Worm (Caenorhabditis elegans) whole organism, L3 larva: ENCODE measurements around the gene epc-1.

Experiments used
- ZK546.5 ChIP-seq: sonication (generic microtip); optimal IDR thresholded peaks from 2 replicates; lab custom pipeline; 2017; ENCODE audit warnings: missing biosample characterization, missing genetic modification characterization
- aly-2 ChIP-seq: fragments of 150-350 bp; optimal IDR thresholded peaks from 2 replicates; lab custom pipeline; 2014; ENCODE audit warnings: missing biosample characterization, missing genetic modification characterization
- ama-1 ChIP-seq: fragments of 150-350 bp; optimal IDR thresholded peaks from 2 replicates; lab custom pipeline; 2018
- ceh-16 ChIP-seq: sonication (generic microtip); optimal IDR thresholded peaks from 2 replicates; lab custom pipeline; 2017; ENCODE audit warnings: missing biosample characterization, missing genetic modification characterization
- ceh-28 ChIP-seq: fragments of 150-350 bp; optimal IDR thresholded peaks from 2 replicates; lab custom pipeline; 2014; ENCODE audit warnings: missing biosample characterization, missing genetic modification reagents, missing genetic modification characterization
- ceh-82 ChIP-seq: fragments of 150-350 bp; optimal IDR thresholded peaks from 2 replicates; lab custom pipeline; 2014; ENCODE audit warnings: missing biosample characterization, missing genetic modification characterization
- egl-5 ChIP-seq: fragments of 150-350 bp; optimal IDR thresholded peaks from 2 replicates; lab custom pipeline; 2017; ENCODE audit warnings: missing biosample characterization, missing genetic modification reagents, missing genetic modification characterization, inconsistent platforms
- elt-2 ChIP-seq: sonication (generic microtip); optimal IDR thresholded peaks from 2 replicates; lab custom pipeline; 2016; ENCODE audit warnings: missing genetic modification reagents, mild to moderate bottlenecking, missing genetic modification characterization, missing compliant biosample characterization
- elt-3 ChIP-seq, 3 experiments: fragments of 150-350 bp in 1 of 3; sonication (generic microtip) in 2 of 3; optimal IDR thresholded peaks; 2 replicates in 2 of 3; 4 replicates in 1 of 3; lab custom pipeline; 2014 to 2017; ENCODE audit warnings: missing biosample characterization in 3 of 3, missing genetic modification characterization in 3 of 3
- eor-1 ChIP-seq, 2 experiments: fragments of 150-350 bp; optimal IDR thresholded peaks; 2 replicates each; lab custom pipeline; 2014 to 2018; ENCODE audit warnings: missing biosample characterization in 2 of 2, missing genetic modification characterization in 2 of 2
- fkh-2 ChIP-seq: fragments of 150-350 bp; optimal IDR thresholded peaks from 2 replicates; lab custom pipeline; 2014; ENCODE audit warnings: missing biosample characterization, missing genetic modification reagents, missing genetic modification characterization
- fos-1 ChIP-seq: fragments of 150-350 bp; optimal IDR thresholded peaks from 2 replicates; lab custom pipeline; 2014; ENCODE audit warnings: missing biosample characterization, missing genetic modification characterization
- hmg-11 ChIP-seq: sonication (generic microtip); optimal IDR thresholded peaks from 2 replicates; lab custom pipeline; 2016; ENCODE audit warnings: missing genetic modification characterization, missing compliant biosample characterization
- jun-1 ChIP-seq: fragments of 150-350 bp; optimal IDR thresholded peaks from 2 replicates; lab custom pipeline; 2014; ENCODE audit warnings: missing biosample characterization, missing genetic modification reagents, missing genetic modification characterization
- lin-15B ChIP-seq: fragments of 150-350 bp; optimal IDR thresholded peaks from 2 replicates; lab custom pipeline; 2014; ENCODE audit warnings: missing biosample characterization, missing genetic modification characterization
- lin-39 ChIP-seq: fragments of 150-350 bp; optimal IDR thresholded peaks from 2 replicates; lab custom pipeline; 2018; ENCODE audit warnings: missing biosample characterization, missing genetic modification reagents, missing genetic modification characterization
- nfya-1 ChIP-seq: sonication (generic microtip); optimal IDR thresholded peaks from 2 replicates; lab custom pipeline; 2017; ENCODE audit warnings: missing genetic modification characterization, mild to moderate bottlenecking, missing compliant biosample characterization, antibody characterized with exemption, moderate library complexity; ENCODE audit not compliant: insufficient read depth
- nhr-23 ChIP-seq: fragments of 150-350 bp; optimal IDR thresholded peaks from 2 replicates; lab custom pipeline; 2014; ENCODE audit warnings: missing biosample characterization, missing genetic modification reagents, missing genetic modification characterization
- nhr-237 ChIP-seq: fragments of 150-350 bp; optimal IDR thresholded peaks from 2 replicates; lab custom pipeline; 2014; ENCODE audit warnings: missing biosample characterization, missing genetic modification characterization
- nhr-25 ChIP-seq: sonication (generic microtip); optimal IDR thresholded peaks from 2 replicates; lab custom pipeline; 2017; ENCODE audit warnings: missing biosample characterization, missing genetic modification characterization
- nhr-43 ChIP-seq: sonication (generic microtip); optimal IDR thresholded peaks from 2 replicates; lab custom pipeline; 2016; ENCODE audit warnings: mild to moderate bottlenecking, missing genetic modification characterization, missing compliant biosample characterization; ENCODE audit not compliant: poor library complexity, severe bottlenecking
- nhr-76 ChIP-seq: fragments of 150-350 bp; sonication (generic microtip); optimal IDR thresholded peaks from 5 replicates; lab custom pipeline; 2014; ENCODE audit warnings: missing biosample characterization, missing genetic modification characterization
- nhr-77 ChIP-seq: fragments of 150-350 bp; optimal IDR thresholded peaks from 2 replicates; lab custom pipeline; 2014; ENCODE audit warnings: missing biosample characterization, missing genetic modification characterization
- pha-4 ChIP-seq: fragments of 150-350 bp; optimal IDR thresholded peaks from 2 replicates; lab custom pipeline; 2014; ENCODE audit warnings: missing biosample characterization, missing genetic modification reagents, missing genetic modification characterization
- pqm-1 ChIP-seq: fragments of 150-350 bp; optimal IDR thresholded peaks from 2 replicates; lab custom pipeline; 2017; ENCODE audit warnings: missing biosample characterization, missing genetic modification characterization, inconsistent platforms
- sea-2 ChIP-seq: fragments of 150-350 bp; sonication (generic microtip); optimal IDR thresholded peaks from 4 replicates; lab custom pipeline; 2014; ENCODE audit warnings: missing biosample characterization, missing genetic modification reagents, missing genetic modification characterization
- tbx-2 ChIP-seq: sonication (generic microtip); optimal IDR thresholded peaks from 2 replicates; lab custom pipeline; 2016; ENCODE audit warnings: mild to moderate bottlenecking, missing genetic modification characterization, missing compliant biosample characterization
- unc-39 ChIP-seq: sonication (generic microtip); optimal IDR thresholded peaks from 4 replicates; lab custom pipeline; 2017; ENCODE audit warnings: missing biosample characterization, missing genetic modification characterization
- unc-62 ChIP-seq: fragments of 150-350 bp; sonication (generic microtip); optimal IDR thresholded peaks from 4 replicates; lab custom pipeline; 2014; ENCODE audit warnings: missing biosample characterization, missing genetic modification reagents, missing genetic modification characterization
- zag-1 ChIP-seq: fragments of 150-350 bp; optimal IDR thresholded peaks from 2 replicates; lab custom pipeline; 2014; ENCODE audit warnings: missing biosample characterization, missing genetic modification characterization
- ztf-11 ChIP-seq: fragments of 150-350 bp; optimal IDR thresholded peaks from 2 replicates; lab custom pipeline; 2014; ENCODE audit warnings: missing biosample characterization, missing genetic modification characterization
- ztf-4 ChIP-seq: fragments of 150-350 bp; optimal IDR thresholded peaks from 2 replicates; lab custom pipeline; 2014; ENCODE audit warnings: missing biosample characterization, missing genetic modification characterization

Gene epc-1

ce11 chrIII:12611414-12611813, 3.0 kb upstream of the epc-1 start:
- TF ChIP-seq ceh-82 (tag; lab: Kevin White, UChicago) (no peak), eor-1 (tag; optimal IDR thresholded peaks at IDR 0.05; lab: Kevin White, UChicago) (no peak), jun-1 (no peak), egl-5 (tag; lab: Kevin White, UChicago) (no peak), elt-2 (tag; lab: Kevin White, UChicago) (no peak), lin-15B (tag; lab: Kevin White, UChicago) (no peak)
- TF ChIP-seq, all 47 proteins: peak for 0

- TF ChIP-seq ama-1 (lab: Kevin White, UChicago), result peak; percentile 69
- no peak for TF ChIP-seq jun-1
- TF ChIP-seq nhr-23 (tag; lab: Kevin White, UChicago), result no peak
- TF ChIP-seq aly-2 (tag; lab: Kevin White, UChicago), result no peak
- no peak for TF ChIP-seq pqm-1 (tag; lab: Kevin White, UChicago)
- no peak for TF ChIP-seq unc-39
- TF ChIP-seq hmg-11, result no peak
- TF ChIP-seq, all 47 proteins: peak for 1
Measured at ce11 chrIII:12609410-12609809, 1.0 kb upstream of the epc-1 start.

- TF ChIP-seq ZK546.5 (tag; lab: Kevin White, UChicago) (no peak), ceh-82 (tag; lab: Kevin White, UChicago) (no peak), nfya-1 (tag; lab: Kevin White, UChicago) (no peak), ceh-16 (tag; lab: Kevin White, UChicago) (no peak), ceh-28 (tag; lab: Kevin White, UChicago) (no peak), eor-1 (tag; optimal IDR thresholded peaks at IDR 0.05; lab: Kevin White, UChicago) (no peak), pha-4 (no peak), nhr-25 (tag; lab: Kevin White, UChicago) (no peak), ama-1 (lab: Kevin White, UChicago) (no peak), lin-39 (tag; lab: Kevin White, UChicago) (no peak), jun-1 (no peak), tbx-2 (tag; lab: Kevin White, UChicago) (no peak), fkh-2 (tag; lab: Kevin White, UChicago) (no peak), sea-2 (no peak), lin-15B (tag; lab: Kevin White, UChicago) (no peak), ztf-11 (tag; lab: Kevin White, UChicago) (no peak), elt-3 (tag; optimal IDR thresholded peaks at IDR 0.05; lab: Kevin White, UChicago) (no peak), nhr-76 (tag; lab: Kevin White, UChicago) (no peak), nhr-237 (no peak)
Measured at ce11 chrIII:12608989-12609388, 603 bp upstream of the epc-1 start, which contains the start of gene Y111B2A.12. Gene Y111B2A.12, plus strand, starts transcription at chrIII:12609289.

ce11 chrIII:12607302-12607701, 1.1 kb downstream of the epc-1 start:
- TF ChIP-seq fos-1 (tag; lab: Kevin White, UChicago) (no peak), nhr-77 (no peak), nhr-43 (tag; lab: Kevin White, UChicago) (no peak), egl-5 (tag; lab: Kevin White, UChicago) (no peak), ztf-4 (tag; lab: Kevin White, UChicago) (no peak), unc-62 (no peak), aly-2 (tag; lab: Kevin White, UChicago) (no peak), elt-2 (tag; lab: Kevin White, UChicago) (no peak), pqm-1 (tag; lab: Kevin White, UChicago) (no peak), zag-1 (no peak), ceh-28 (tag; lab: Kevin White, UChicago) (no peak), lin-15B (tag; lab: Kevin White, UChicago) (no peak), ama-1 (lab: Kevin White, UChicago) (no peak), ceh-16 (tag; lab: Kevin White, UChicago) (no peak)

ce11 chrIII:12606175-12606574, 2.2 kb downstream of the epc-1 start:
- TF ChIP-seq fkh-2 (tag; lab: Kevin White, UChicago) (no peak), elt-2 (tag; lab: Kevin White, UChicago) (peak; percentile 29), aly-2 (tag; lab: Kevin White, UChicago) (no peak), pha-4 (peak; percentile 30)
